Worm (Caenorhabditis elegans) whole organism, L4 larva: ENCODE results near the gene F58G1.2.

Source experiments
- F49E8.2 ChIP-seq: sonication (generic microtip); optimal IDR thresholded peaks from 2 replicates; lab custom pipeline; 2016; ENCODE audit warnings: missing compliant biosample characterization, mild to moderate bottlenecking, missing genetic modification characterization, borderline replicate concordance
- Y105C5A.15 ChIP-seq: fragments of 200-800 bp; sonication (Bioruptor generic); IDR thresholded peaks from 2 replicates; pipeline ENCODE4 v1.3.6; 2022; ENCODE audit warnings: missing genetic modification characterization, missing compliant biosample characterization
- aha-1 ChIP-seq: fragments of 150-350 bp; peaks from one replicate; lab custom pipeline; 2014; ENCODE audit warnings: missing biosample characterization, missing genetic modification characterization
- ama-1 ChIP-seq: fragments of 150-350 bp; optimal IDR thresholded peaks from 2 replicates; lab custom pipeline; 2014; ENCODE audit warnings: inconsistent platforms, mixed read lengths
- arid-1 ChIP-seq: fragments of 200-800 bp; sonication (Bioruptor generic); conservative IDR thresholded peaks from 2 replicates; pipeline ENCODE4 v1.3.6; 2022; ENCODE audit warnings: missing genetic modification reagents, missing genetic modification characterization, missing compliant biosample characterization
- attf-4 ChIP-seq: sonication (generic microtip); optimal IDR thresholded peaks from 3 replicates; lab custom pipeline; 2017; ENCODE audit warnings: missing biosample characterization, missing genetic modification characterization
- ceh-20 ChIP-seq: fragments of 200-800 bp; sonication (Bioruptor generic); IDR thresholded peaks from 2 replicates; pipeline ENCODE4 v1.3.6; 2022; ENCODE audit warnings: missing genetic modification reagents, missing genetic modification characterization, missing compliant biosample characterization
- ceh-62 ChIP-seq: sonication (generic microtip); optimal IDR thresholded peaks from 2 replicates; lab custom pipeline; 2017; ENCODE audit warnings: missing biosample characterization, missing genetic modification characterization
- ceh-82 ChIP-seq: sonication (generic microtip); optimal IDR thresholded peaks from 2 replicates; lab custom pipeline; 2017; ENCODE audit warnings: missing biosample characterization, missing genetic modification characterization
- daf-16 ChIP-seq, 3 experiments: sonication (generic microtip); optimal IDR thresholded peaks; 2 replicates each; lab custom pipeline; 2016 to 2017; ENCODE audit warnings: missing genetic modification characterization in 3 of 3, missing genetic modification reagents in 3 of 3, mild to moderate bottlenecking in 2 of 3, missing compliant biosample characterization in 2 of 3, missing biosample characterization in 1 of 3, moderate library complexity in 1 of 3
- daf-19 ChIP-seq: fragments of 200-800 bp; sonication (Bioruptor generic); conservative IDR thresholded peaks from 2 replicates; pipeline ENCODE4 v1.3.6; 2022; ENCODE audit warnings: missing genetic modification characterization, missing compliant biosample characterization
- dmd-8 ChIP-seq: fragments of 200-800 bp; sonication (Bioruptor generic); IDR thresholded peaks from 2 replicates; pipeline ENCODE4 v1.3.6; 2022; ENCODE audit warnings: missing genetic modification characterization, missing compliant biosample characterization
- duxl-1 ChIP-seq: sonication (generic microtip); optimal IDR thresholded peaks from 2 replicates; lab custom pipeline; 2016; ENCODE audit warnings: mild to moderate bottlenecking, missing genetic modification characterization, moderate library complexity, missing compliant biosample characterization; ENCODE audit not compliant: poor library complexity
- egl-43 ChIP-seq: fragments of 200-800 bp; sonication (Bioruptor generic); IDR thresholded peaks from 2 replicates; pipeline ENCODE4 v1.3.6; 2022; ENCODE audit warnings: missing genetic modification reagents, missing genetic modification characterization, missing compliant biosample characterization
- fos-1 ChIP-seq: fragments of 150-350 bp; optimal IDR thresholded peaks from 2 replicates; lab custom pipeline; 2014; ENCODE audit warnings: missing biosample characterization, missing genetic modification characterization
- gei-8 ChIP-seq: fragments of 200-800 bp; sonication (Bioruptor generic); optimal IDR thresholded peaks from 2 replicates; lab custom pipeline; 2018; ENCODE audit warnings: mild to moderate bottlenecking, missing genetic modification characterization, missing compliant biosample characterization
- hif-1 ChIP-seq, 2 experiments: sonication (generic microtip); optimal IDR thresholded peaks; 2 replicates each; lab custom pipeline; 2016 to 2017; ENCODE audit warnings: missing compliant biosample characterization in 2 of 2, missing genetic modification characterization in 2 of 2, missing genetic modification reagents in 2 of 2, missing genotype in 2 of 2, mild to moderate bottlenecking in 1 of 2
- hlh-11 ChIP-seq: fragments of 200-800 bp; sonication (Bioruptor generic); optimal IDR thresholded peaks from 2 replicates; lab custom pipeline; 2018; ENCODE audit warnings: mild to moderate bottlenecking, missing genetic modification characterization, missing compliant biosample characterization
- lin-15B ChIP-seq: fragments of 150-350 bp; sonication (generic microtip); optimal IDR thresholded peaks from 3 replicates; lab custom pipeline; 2014; ENCODE audit warnings: missing biosample characterization, missing genetic modification characterization
- lin-39 ChIP-seq: fragments of 150-350 bp; optimal IDR thresholded peaks from 2 replicates; lab custom pipeline; 2014; ENCODE audit warnings: missing biosample characterization, missing genetic modification reagents, missing genetic modification characterization
- lsy-2 ChIP-seq, 2 experiments: fragments of 150-350 bp in 1 of 2; sonication (generic microtip) in 1 of 2; optimal IDR thresholded peaks; 2 replicates each; lab custom pipeline; 2014 to 2017; ENCODE audit warnings: missing biosample characterization in 2 of 2, missing genetic modification characterization in 2 of 2
- mdl-1 ChIP-seq, 2 experiments: fragments of 150-350 bp in 1 of 2; sonication (generic microtip) in 1 of 2; optimal IDR thresholded peaks; 2 replicates each; lab custom pipeline; 2014 to 2017; ENCODE audit warnings: missing biosample characterization in 2 of 2, missing genetic modification characterization in 2 of 2
- mep-1 ChIP-seq: fragments of 150-350 bp; sonication (generic microtip); optimal IDR thresholded peaks from 3 replicates; lab custom pipeline; 2014; ENCODE audit warnings: missing biosample characterization, missing genetic modification characterization
- mes-2 ChIP-seq: sonication (generic microtip); optimal IDR thresholded peaks from 2 replicates; lab custom pipeline; 2016; ENCODE audit warnings: missing genotype, mild to moderate bottlenecking, missing genetic modification characterization, missing compliant biosample characterization; ENCODE audit not compliant: poor library complexity, severe bottlenecking
- nhr-10 ChIP-seq: fragments of 150-350 bp; optimal IDR thresholded peaks from 2 replicates; lab custom pipeline; 2014; ENCODE audit warnings: missing biosample characterization, missing genetic modification characterization
- nhr-102 ChIP-seq: sonication (generic microtip); optimal IDR thresholded peaks from 2 replicates; lab custom pipeline; 2016; ENCODE audit warnings: mild to moderate bottlenecking, missing genetic modification characterization, moderate library complexity, missing compliant biosample characterization
- nhr-111 ChIP-seq: fragments of 200-800 bp; sonication (Bioruptor generic); optimal IDR thresholded peaks from 2 replicates; lab custom pipeline; 2018; ENCODE audit warnings: mild to moderate bottlenecking, missing genetic modification characterization, missing compliant biosample characterization
- nhr-237 ChIP-seq: sonication (generic microtip); optimal IDR thresholded peaks from 2 replicates; lab custom pipeline; 2017; ENCODE audit warnings: missing biosample characterization, missing genetic modification characterization
- nhr-25 ChIP-seq: sonication (generic microtip); optimal IDR thresholded peaks from 2 replicates; lab custom pipeline; 2017; ENCODE audit warnings: missing genetic modification characterization, mild to moderate bottlenecking, missing compliant biosample characterization, antibody characterized with exemption, moderate library complexity, borderline replicate concordance; ENCODE audit not compliant: insufficient read depth
- nhr-28 ChIP-seq: fragments of 150-350 bp; optimal IDR thresholded peaks from 2 replicates; lab custom pipeline; 2014; ENCODE audit warnings: missing biosample characterization, missing genetic modification characterization
- nhr-41 ChIP-seq: fragments of 200-800 bp; sonication (Bioruptor generic); IDR thresholded peaks from 2 replicates; pipeline ENCODE4 v1.3.6; 2022; ENCODE audit warnings: missing genetic modification reagents, missing genetic modification characterization, missing compliant biosample characterization
- nhr-42 ChIP-seq: fragments of 200-800 bp; sonication (Bioruptor generic); IDR thresholded peaks from 2 replicates; pipeline ENCODE4 v1.3.6; 2022; ENCODE audit warnings: missing genetic modification characterization, missing compliant biosample characterization
- nhr-48 ChIP-seq: sonication (generic microtip); optimal IDR thresholded peaks from 2 replicates; lab custom pipeline; 2016; ENCODE audit warnings: mild to moderate bottlenecking, missing genetic modification characterization, missing compliant biosample characterization
- nhr-6 ChIP-seq: fragments of 150-350 bp; optimal IDR thresholded peaks from 2 replicates; lab custom pipeline; 2014; ENCODE audit warnings: missing biosample characterization, missing genetic modification characterization
- nhr-77 ChIP-seq: fragments of 150-350 bp; optimal IDR thresholded peaks from 2 replicates; lab custom pipeline; 2014; ENCODE audit warnings: missing biosample characterization, missing genetic modification characterization
- pha-4 ChIP-seq, 2 experiments: fragments of 150-350 bp in 1 of 2; fragments of 200-800 bp in 1 of 2; sonication (Bioruptor generic) in 1 of 2; IDR thresholded peaks in 1 of 2; optimal IDR thresholded peaks in 1 of 2; 2 replicates each; pipeline versions ENCODE4 v1.3.6 to Lab custom; 2014 to 2022; ENCODE audit warnings: missing genetic modification characterization in 2 of 2, missing genetic modification reagents in 2 of 2, missing biosample characterization in 1 of 2, missing compliant biosample characterization in 1 of 2
- pqm-1 ChIP-seq: sonication (generic microtip); optimal IDR thresholded peaks from 2 replicates; lab custom pipeline; 2017; ENCODE audit warnings: missing biosample characterization, missing genetic modification characterization
- rbr-2 ChIP-seq: sonication (generic microtip); optimal IDR thresholded peaks from 2 replicates; lab custom pipeline; 2016; ENCODE audit warnings: missing genotype, missing genetic modification characterization, missing compliant biosample characterization
- saeg-2 ChIP-seq: fragments of 200-800 bp; sonication (Bioruptor generic); IDR thresholded peaks from 2 replicates; pipeline ENCODE4 v1.3.6; 2022; ENCODE audit warnings: missing genetic modification reagents, missing genetic modification characterization, missing compliant biosample characterization
- tra-1 ChIP-seq: fragments of 200-800 bp; sonication (Bioruptor generic); IDR thresholded peaks from 2 replicates; pipeline ENCODE4 v1.3.6; 2022; ENCODE audit warnings: missing genetic modification reagents, missing genetic modification characterization, missing compliant biosample characterization
- unc-62 ChIP-seq, 3 experiments: fragments of 150-350 bp in 1 of 3; sonication (generic microtip); optimal IDR thresholded peaks in 2 of 3; peaks in 1 of 3; 1 replicate in 1 of 3; 2 replicates in 2 of 3; lab custom pipeline; 2014 to 2017; ENCODE audit warnings: missing biosample characterization in 3 of 3, missing genetic modification characterization in 3 of 3, missing genetic modification reagents in 3 of 3, missing genotype in 1 of 3
- zag-1 ChIP-seq: fragments of 150-350 bp; optimal IDR thresholded peaks from 2 replicates; lab custom pipeline; 2014; ENCODE audit warnings: missing biosample characterization, missing genetic modification characterization
- zfp-2 ChIP-seq: sonication (generic microtip); optimal IDR thresholded peaks from 2 replicates; lab custom pipeline; 2016; ENCODE audit warnings: mild to moderate bottlenecking, missing genetic modification characterization, missing compliant biosample characterization
- zfp-3 ChIP-seq: fragments of 200-800 bp; sonication (Bioruptor generic); conservative IDR thresholded peaks from 2 replicates; pipeline ENCODE4 v1.3.6; 2022; ENCODE audit warnings: missing genetic modification reagents, missing genetic modification characterization, missing compliant biosample characterization
- ztf-11 ChIP-seq: fragments of 150-350 bp; optimal IDR thresholded peaks from 2 replicates; lab custom pipeline; 2014; ENCODE audit warnings: missing biosample characterization, missing genetic modification characterization

F58G1.2 gene

ce11 chrII:12953297-12953696 is 34.5 kb upstream of the F58G1.2 start (continued):
- no peak for TF ChIP-seq arid-1 (GFP tag; lab: Robert Waterston, UW)
- TF ChIP-seq, all 104 proteins: peak for 14

- TF ChIP-seq hlh-11 = no peak
- TF ChIP-seq saeg-2 (GFP tag; lab: Robert Waterston, UW) = no peak
- no peak for TF ChIP-seq nhr-6 (tag; lab: Kevin White, UChicago)
- TF ChIP-seq nhr-10 = no peak
- no peak for TF ChIP-seq attf-4 (tag; lab: Kevin White, UChicago)
- no peak for TF ChIP-seq F49E8.2
These were observed 29.3 kb upstream of the F58G1.2 start, which contains the start of gene F58G1.7 for ce11 chrII:12948158-12948557. TSS of gene F58G1.7 (minus strand) at chrII:12948258.

ce11 chrII:12944587-12945126 is 25.8 kb upstream of the F58G1.2 start:
- TF ChIP-seq gei-8 (GFP tag; lab: Kevin White, UChicago) = peak; percentile 90
- TF ChIP-seq ceh-82 (tag; lab: Kevin White, UChicago) = no peak
- peak; percentile 100 for TF ChIP-seq aha-1 (tag; lab: Kevin White, UChicago)
- no peak; the same call in 1 of the 2 replicates for TF ChIP-seq Y105C5A.15 (GFP tag; lab: Robert Waterston, UW)
- TF ChIP-seq lsy-2 (tag; optimal IDR thresholded peaks at IDR 0.05; lab: Kevin White, UChicago) = peak; percentile 76 to 86
- TF ChIP-seq mep-1 = peak; percentile 97
- TF ChIP-seq lin-39 (tag; lab: Kevin White, UChicago) = no peak
- peak; percentile 94 for TF ChIP-seq nhr-42 (GFP tag; lab: Robert Waterston, UW)
- peak; percentile 88 to 91 for TF ChIP-seq daf-16 (GFP tag; optimal IDR thresholded peaks at IDR 0.05; lab: Kevin White, UChicago)
- TF ChIP-seq daf-16 (tag; optimal IDR thresholded peaks at IDR 0.05; lab: Kevin White, UChicago) = peak; percentile 86
- TF ChIP-seq ama-1 (lab: Kevin White, UChicago) = peak; percentile 100
- TF ChIP-seq nhr-25 (tag; lab: Kevin White, UChicago) = peak; percentile 77
- peak; percentile 91 for TF ChIP-seq duxl-1 (tag; lab: Kevin White, UChicago)
- TF ChIP-seq rbr-2 (tag; lab: Kevin White, UChicago) = peak; percentile 88
- TF ChIP-seq pha-4 (GFP tag; IDR thresholded peaks at IDR 0.05; lab: Robert Waterston, UW) = peak; percentile 95
- no peak for TF ChIP-seq pha-4 (tag; optimal IDR thresholded peaks at IDR 0.05; lab: Kevin White, UChicago)
- peak; percentile 95 for TF ChIP-seq nhr-111 (GFP tag; lab: Kevin White, UChicago)
- peak; percentile 73 for TF ChIP-seq ceh-20
- TF ChIP-seq nhr-77 (tag; lab: Kevin White, UChicago) = peak; percentile 85
- peak; percentile 94 for TF ChIP-seq F49E8.2
- peak; percentile 71 for TF ChIP-seq dmd-8 (GFP tag; lab: Robert Waterston, UW)
- peak; percentile 95 for TF ChIP-seq hlh-11
- TF ChIP-seq nhr-48 (tag; lab: Kevin White, UChicago) = peak; percentile 92
- peak; percentile 24 for TF ChIP-seq pqm-1 (tag; lab: Kevin White, UChicago)
- peak; percentile 70 to 81 for TF ChIP-seq hif-1 (tag; optimal IDR thresholded peaks at IDR 0.05; lab: Kevin White, UChicago)
- TF ChIP-seq ceh-62 (tag; lab: Kevin White, UChicago) = no peak
- peak; percentile 31 for TF ChIP-seq nhr-237 (tag; lab: Kevin White, UChicago)
- TF ChIP-seq mes-2 (tag; lab: Kevin White, UChicago) = peak; percentile 93
- peak in 1 of 2 experiments; percentile 94 for TF ChIP-seq unc-62 (GFP tag; optimal IDR thresholded peaks at IDR 0.05 in 1 of 2; lab: Kevin White, UChicago)
- no peak for TF ChIP-seq unc-62 (tag; optimal IDR thresholded peaks at IDR 0.05; lab: Kevin White, UChicago)
- peak; percentile 2 for TF ChIP-seq lin-15B (tag; lab: Kevin White, UChicago)
- peak; percentile 91 for TF ChIP-seq zfp-3 (GFP tag; lab: Robert Waterston, UW)
- no peak for TF ChIP-seq ztf-11 (tag; lab: Kevin White, UChicago)
- TF ChIP-seq tra-1 = peak; percentile 91
- TF ChIP-seq zag-1 (tag; lab: Kevin White, UChicago) = no peak
- TF ChIP-seq nhr-102 (tag; lab: Kevin White, UChicago) = peak; percentile 96
- peak; percentile 72 for TF ChIP-seq nhr-28 (tag; lab: Kevin White, UChicago)
- peak; percentile 96 for TF ChIP-seq egl-43
- TF ChIP-seq mdl-1 (tag; optimal IDR thresholded peaks at IDR 0.05; lab: Kevin White, UChicago) = peak; percentile 86 to 95
- peak; percentile 83 for TF ChIP-seq zfp-2 (tag; lab: Kevin White, UChicago)
- peak; percentile 89 for TF ChIP-seq nhr-41 (GFP tag; lab: Robert Waterston, UW)
- peak; percentile 18 for TF ChIP-seq fos-1 (tag; lab: Kevin White, UChicago)
- TF ChIP-seq daf-19 (GFP tag; lab: Robert Waterston, UW) = peak; percentile 96
